Fruit fly (Drosophila melanogaster) whole organism, pupa: Measurements from ENCODE around the gene CG12535.

Source experiments
- CG12605 ChIP-seq: fragments of 200-800 bp; sonication (Bioruptor generic); IDR thresholded peaks from 2 replicates; pipeline ENCODE4 v1.3.6; 2022; ENCODE audit warnings: missing biosample characterization, missing genetic modification characterization
- CG13204 ChIP-seq: fragments of 200-800 bp; sonication (Bioruptor generic); optimal IDR thresholded peaks from 2 replicates; lab custom pipeline; 2018; ENCODE audit warnings: missing biosample characterization, mild to moderate bottlenecking, missing genetic modification characterization, moderate library complexity
- CG15710 ChIP-seq: fragments of 200-800 bp; sonication (Bioruptor generic); optimal IDR thresholded peaks from 2 replicates; lab custom pipeline; 2018; ENCODE audit warnings: missing biosample characterization, mild to moderate bottlenecking, missing genetic modification characterization, moderate library complexity
- CG32121 ChIP-seq: fragments of 200-800 bp; sonication (Bioruptor generic); IDR thresholded peaks from 2 replicates; pipeline ENCODE4 v1.3.6; 2022; ENCODE audit warnings: missing biosample characterization, missing genetic modification characterization
- CG34367 ChIP-seq: fragments of 200-800 bp; sonication (Bioruptor generic); optimal IDR thresholded peaks from 2 replicates; lab custom pipeline; 2018; ENCODE audit warnings: missing biosample characterization, mild to moderate bottlenecking, missing genetic modification characterization
- CG4496 ChIP-seq: fragments of 200-800 bp; sonication (Bioruptor generic); IDR thresholded peaks from 3 replicates; pipeline ENCODE4 v1.3.6; 2022; ENCODE audit warnings: missing biosample characterization, missing genetic modification characterization
- CG8159 ChIP-seq: fragments of 200-800 bp; sonication (Bioruptor generic); optimal IDR thresholded peaks from 3 replicates; lab custom pipeline; 2018; ENCODE audit warnings: missing biosample characterization, mild to moderate bottlenecking, missing genetic modification characterization, moderate library complexity
- CG8301 ChIP-seq: fragments of 200-800 bp; sonication (Bioruptor generic); optimal IDR thresholded peaks from 2 replicates; lab custom pipeline; 2018; ENCODE audit warnings: missing biosample characterization, mild to moderate bottlenecking, missing genetic modification characterization
- CG9948 ChIP-seq: fragments of 200-800 bp; sonication (Bioruptor generic); optimal IDR thresholded peaks from 2 replicates; lab custom pipeline; 2018; ENCODE audit warnings: missing biosample characterization, mild to moderate bottlenecking, missing genetic modification characterization, moderate library complexity
- Ets98B ChIP-seq: fragments of 200-800 bp; sonication (Bioruptor generic); IDR thresholded peaks from 2 replicates; pipeline ENCODE4 v1.3.6; 2022; ENCODE audit warnings: missing biosample characterization, missing genetic modification characterization
- Pif1A ChIP-seq: fragments of 200-800 bp; sonication (Bioruptor generic); optimal IDR thresholded peaks from 3 replicates; lab custom pipeline; 2016; ENCODE audit warnings: missing biosample characterization, missing genetic modification characterization
- Snoo ChIP-seq: fragments of 200-800 bp; sonication (Bioruptor generic); optimal IDR thresholded peaks from 3 replicates; lab custom pipeline; 2017; ENCODE audit warnings: missing biosample characterization, mild to moderate bottlenecking, missing genetic modification characterization, inconsistent platforms
- fd96Ca ChIP-seq: fragments of 200-800 bp; sonication (Bioruptor generic); IDR thresholded peaks from 3 replicates; pipeline ENCODE4 v1.3.6; 2022; ENCODE audit warnings: missing biosample characterization, missing genetic modification characterization
- gl ChIP-seq: fragments of 200-800 bp; sonication (Bioruptor generic); optimal IDR thresholded peaks from 2 replicates; lab custom pipeline; 2018; ENCODE audit warnings: missing biosample characterization, mild to moderate bottlenecking, missing genetic modification characterization

dm6 chrX:3407760-3408608, 40.8 kb downstream of the CG12535 start:
- TF ChIP-seq CG34367 (tag; lab: Kevin White, UChicago) (peak; percentile 45), Pif1A (GFP tag; lab: Kevin White, UChicago) (peak; percentile 76), fd96Ca (GFP tag; lab: Robert Waterston, UW) (no peak; the same call in 2 of the 3 replicates), CG8301 (tag; lab: Kevin White, UChicago) (no peak), gl (tag; lab: Kevin White, UChicago) (peak; percentile 3), CG15710 (tag; lab: Kevin White, UChicago) (peak; percentile 35), CG12605 (no peak), CG4496 (GFP tag; lab: Robert Waterston, UW) (peak; percentile 44; the same call in 2 of the 3 replicates), CG13204 (peak; percentile 71), Ets98B (GFP tag; lab: Robert Waterston, UW) (no peak; the same call in 1 of the 2 replicates), CG9948 (tag; lab: Kevin White, UChicago) (peak; percentile 32), Snoo (peak; percentile 68), CG8159 (tag; lab: Kevin White, UChicago) (peak; percentile 57), CG32121 (GFP tag; lab: Robert Waterston, UW) (no peak)
